Fruit fly (Drosophila melanogaster): ENCODE measurements around the gene CG8679.
A peak's percentile ranks its signal among the peaks of the same experiment; 100 is the strongest.

The CG8679 gene

DNA sequence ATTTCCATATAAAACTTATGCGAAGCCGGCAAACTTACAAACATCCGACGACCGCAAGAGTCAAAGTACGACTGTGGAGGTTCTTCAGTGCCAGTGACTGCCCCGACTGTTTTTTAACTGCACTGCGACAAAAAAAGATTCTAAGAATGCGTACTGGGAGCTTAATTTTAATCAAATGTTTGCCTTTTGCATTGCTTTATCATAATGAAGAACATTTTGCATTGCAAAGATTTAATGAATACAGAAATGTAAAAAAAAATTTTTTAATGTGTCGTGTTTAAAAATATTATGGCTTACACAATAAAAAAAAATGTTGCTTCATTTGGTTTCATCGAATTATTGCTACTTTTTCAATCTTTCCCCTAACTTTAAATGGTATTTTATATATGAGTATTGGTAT is 21.2 kb downstream of the CG8679 start:
- TF ChIP-seq noc (tag; optimal IDR thresholded peaks at IDR 0.05): no peak

- TF ChIP-seq noc (tag; optimal IDR thresholded peaks at IDR 0.05): peak; percentile 67
Measured at dm6 chr2L:21196511-21196910, 21.8 kb downstream of the CG8679 start.

DNA sequence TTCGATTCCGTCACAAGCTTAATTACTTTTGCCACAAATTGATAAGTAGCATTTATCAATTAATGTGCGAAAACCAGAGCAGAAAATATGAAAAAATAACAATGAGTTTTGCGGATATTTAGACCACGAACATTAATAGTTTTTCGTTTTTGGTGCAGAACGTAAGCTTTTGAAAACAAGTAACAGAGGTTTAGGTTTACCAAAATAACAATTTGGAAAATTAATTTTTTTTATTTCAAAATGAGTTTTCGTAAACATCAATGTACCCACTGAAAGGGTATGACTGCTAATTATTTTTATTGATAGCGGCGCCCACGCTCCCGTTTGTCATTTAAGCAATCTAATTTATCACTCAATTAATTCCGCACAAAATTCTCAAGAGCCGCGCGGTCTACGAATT is 23.0 kb downstream of the CG8679 start:
- TF ChIP-seq noc (tag; optimal IDR thresholded peaks at IDR 0.05): peak; percentile 48

- no peak for TF ChIP-seq noc (tag; optimal IDR thresholded peaks at IDR 0.05)
Measured at dm6 chr2L:21189273-21189781, 29.0 kb downstream of the CG8679 start.

DNA sequence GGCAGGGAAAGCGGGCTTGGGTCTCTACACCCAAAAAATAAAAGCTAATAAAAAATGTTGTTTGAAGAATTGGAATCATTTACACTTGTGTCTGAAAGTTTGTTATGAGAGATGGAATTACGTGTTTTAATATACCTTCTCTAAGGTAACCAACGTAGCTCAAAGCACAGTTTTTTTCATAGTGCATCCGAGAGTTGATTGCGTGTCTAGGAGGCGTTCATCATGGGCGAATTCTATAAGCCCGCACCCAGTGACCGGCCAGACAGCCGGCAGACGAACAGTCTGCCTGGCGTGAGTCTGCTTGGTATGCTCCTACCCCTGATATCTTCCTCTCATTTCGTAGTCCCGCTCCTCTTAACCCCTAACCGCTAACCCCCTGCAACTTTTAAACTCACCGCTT is 30.6 kb downstream of the CG8679 start:
- no peak for TF ChIP-seq noc (tag; optimal IDR thresholded peaks at IDR 0.05)

- no peak for TF ChIP-seq noc (tag; optimal IDR thresholded peaks at IDR 0.05)
Measured at dm6 chr2L:21179615-21180031, 38.7 kb downstream of the CG8679 start, which contains the start of the genes bur and Mcm10. bur (minus strand) TSS chr2L:21179683. Mcm10 (plus strand) TSS chr2L:21179933.

dm6 chr2L:21179217-21179520 is 39.2 kb downstream of the CG8679 start:
- TF ChIP-seq noc (tag; optimal IDR thresholded peaks at IDR 0.05): no peak

- no peak for TF ChIP-seq noc (tag; optimal IDR thresholded peaks at IDR 0.05)
Measured at dm6 chr2L:21178436-21179216, 39.7 kb downstream of the CG8679 start.

dm6 chr2L:21172922-21173321 is 45.4 kb downstream of the CG8679 start, which contains the start of gene CG31627:
CG31627 (plus strand) TSS chr2L:21173222.
- TF ChIP-seq noc (tag; optimal IDR thresholded peaks at IDR 0.05): no peak

DNA sequence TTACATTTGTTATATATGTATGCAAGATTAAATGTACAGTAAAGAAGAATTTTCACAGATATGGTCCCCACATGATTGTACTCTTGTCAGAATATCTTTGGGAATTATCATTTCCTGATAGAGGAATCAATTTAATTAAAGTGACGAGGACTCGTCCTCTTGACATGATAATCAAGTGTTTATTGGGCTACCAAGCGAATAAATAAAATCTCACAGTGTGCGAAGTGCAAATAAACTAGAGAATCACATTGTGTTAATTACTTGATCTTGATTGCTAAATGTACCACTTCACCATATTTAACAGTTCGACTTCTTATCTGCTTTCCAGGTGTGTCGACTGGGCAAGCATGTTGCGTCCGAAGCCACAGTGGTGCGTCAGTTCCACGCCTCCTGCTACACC is 48.5 kb downstream of the CG8679 start:
- TF ChIP-seq noc (tag; optimal IDR thresholded peaks at IDR 0.05): no peak

DNA sequence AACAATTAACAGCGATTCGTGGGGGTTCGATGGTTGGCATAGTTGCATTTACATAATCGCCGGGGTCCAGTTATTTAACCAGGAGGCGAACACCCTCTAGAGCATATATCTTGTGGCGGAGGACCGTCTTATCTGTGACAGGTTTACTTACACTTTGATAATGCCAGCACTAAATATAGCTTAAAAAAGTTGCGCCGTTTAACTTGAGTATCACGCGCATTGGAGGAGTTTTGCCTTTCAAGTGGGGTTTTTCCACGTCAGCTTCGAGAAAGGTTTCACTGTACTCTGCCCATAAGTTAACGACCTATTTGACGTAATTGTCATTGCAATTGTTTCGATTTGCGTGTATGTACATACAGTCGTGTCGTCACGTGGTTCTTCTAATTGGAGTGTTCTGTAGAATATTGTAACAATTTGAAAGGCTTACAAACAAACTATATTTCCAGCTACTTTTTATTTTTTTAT is 49.2 kb downstream of the CG8679 start:
- TF ChIP-seq noc (tag; optimal IDR thresholded peaks at IDR 0.05): no peak

dm6 chr2L:21168295-21169159 is 49.8 kb downstream of the CG8679 start, which contains the start of the genes mAcon1, CG43345 and CG43346:
mAcon1 (plus strand) TSS chr2L:21168570.
CG43345 (minus strand) TSS chr2L:21168581.
CG43346 (minus strand) TSS chr2L:21168581.
- TF ChIP-seq noc (tag; optimal IDR thresholded peaks at IDR 0.05): peak; percentile 91

DNA sequence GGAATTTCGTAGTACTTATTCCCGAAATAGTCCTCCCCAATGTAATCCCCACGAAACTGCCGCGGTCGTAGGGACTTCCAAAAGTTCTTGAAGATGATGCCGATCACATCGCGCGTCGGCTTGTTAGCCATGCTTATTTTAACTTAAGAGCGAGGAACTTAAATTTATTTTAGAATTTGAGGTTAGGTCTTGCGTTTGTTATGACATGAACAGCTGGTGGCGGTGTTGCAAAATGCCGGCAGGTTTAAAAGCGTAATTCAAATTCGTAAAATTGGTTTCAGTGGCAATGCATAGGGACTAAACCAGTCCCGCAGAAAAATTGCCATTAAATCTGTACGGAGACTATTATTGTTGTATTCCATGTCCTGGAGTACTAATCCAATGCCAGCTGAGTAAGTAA is 51.9 kb downstream of the CG8679 start:
- peak; percentile 17 for TF ChIP-seq noc (tag; optimal IDR thresholded peaks at IDR 0.05)
